Fruit fly (Drosophila melanogaster): ENCODE measurements around the gene sowah.

Gene sowah

dm6 chr3L:12572366-12572765 lies at the start of gene sowah (continued):
- TF ChIP-seq NC2β (GFP tag; optimal IDR thresholded peaks at IDR 0.05) = peak; percentile 37
- peak; percentile 21 for TF ChIP-seq CG1602 (GFP tag; optimal IDR thresholded peaks at IDR 0.05)
- TF ChIP-seq oc (tag; optimal IDR thresholded peaks at IDR 0.05) = peak; percentile 40
- TF ChIP-seq mld (GFP tag; IDR thresholded peaks at IDR 0.05; ENCODE audit: partially characterized antibody) = no peak
- no peak for TF ChIP-seq CG2678 (tag; optimal IDR thresholded peaks at IDR 0.05)
- TF ChIP-seq tap (tag; optimal IDR thresholded peaks at IDR 0.05) = peak; percentile 31
- peak; percentile 0 for TF ChIP-seq ab (GFP tag; optimal IDR thresholded peaks at IDR 0.05)
- TF ChIP-seq CG3065 (GFP tag; optimal IDR thresholded peaks at IDR 0.05) = peak; percentile 42
- TF ChIP-seq D19B (GFP tag; optimal IDR thresholded peaks at IDR 0.05) = peak; percentile 5
- TF ChIP-seq CG7556 (GFP tag; optimal IDR thresholded peaks at IDR 0.05) = no peak
- TF ChIP-seq CG8089 (GFP tag; optimal IDR thresholded peaks at IDR 0.05) = peak; percentile 61
- TF ChIP-seq CG14667 (GFP tag; IDR thresholded peaks at IDR 0.05) = no peak
- TF ChIP-seq h (optimal IDR thresholded peaks at IDR 0.05) = no peak
- peak; percentile 99 for TF ChIP-seq CG4617 (GFP tag; optimal IDR thresholded peaks at IDR 0.05; ENCODE audit: borderline replicate concordance)
- TF ChIP-seq z (GFP tag; IDR thresholded peaks at IDR 0.05) = no peak
- TF ChIP-seq CG4424 (GFP tag; optimal IDR thresholded peaks at IDR 0.05) = peak; percentile 43
- peak; percentile 40 for TF ChIP-seq Mad (GFP tag; optimal IDR thresholded peaks at IDR 0.05)
- TF ChIP-seq wor (GFP tag; IDR thresholded peaks at IDR 0.05) = no peak
- peak; percentile 83 for TF ChIP-seq sens (GFP tag)
- peak; percentile 55 for TF ChIP-seq HLH54F (GFP tag; optimal IDR thresholded peaks at IDR 0.05)
- TF ChIP-seq CG1647 (GFP tag; optimal IDR thresholded peaks at IDR 0.05) = peak; percentile 16
- TF ChIP-seq Tbp (GFP tag; optimal IDR thresholded peaks at IDR 0.05) = no peak
- no peak for TF ChIP-seq CG12299 (tag; optimal IDR thresholded peaks at IDR 0.05)
- TF ChIP-seq Rx (GFP tag; IDR thresholded peaks at IDR 0.05) = no peak
- peak; percentile 44 for TF ChIP-seq NfI (GFP tag; optimal IDR thresholded peaks at IDR 0.05)
- peak; percentile 25 for TF ChIP-seq slp2 (GFP tag; optimal IDR thresholded peaks at IDR 0.05)
- TF ChIP-seq sisA (GFP tag; IDR thresholded peaks at IDR 0.05) = no peak; the same call in 1 of the 2 replicates
- no peak for TF ChIP-seq hkb (optimal IDR thresholded peaks at IDR 0.05)
- TF ChIP-seq hkb (GFP tag; IDR thresholded peaks at IDR 0.05) = no peak
- TF ChIP-seq CG15696 (tag; optimal IDR thresholded peaks at IDR 0.05) = peak; percentile 23
- TF ChIP-seq twi (tag; optimal IDR thresholded peaks at IDR 0.05) = peak; percentile 45
- peak; percentile 100 for TF ChIP-seq CG18011 (GFP tag; optimal IDR thresholded peaks at IDR 0.05)
- TF ChIP-seq Gsc (GFP tag; IDR thresholded peaks at IDR 0.05) = no peak
- no peak for TF ChIP-seq gcm2 (GFP tag; optimal IDR thresholded peaks at IDR 0.05)
- peak; percentile 23 for TF ChIP-seq CG18619 (GFP tag; optimal IDR thresholded peaks at IDR 0.05)
- peak; percentile 51 for TF ChIP-seq pho (GFP tag; optimal IDR thresholded peaks at IDR 0.05)
- no peak; the same call in 1 of the 3 replicates for TF ChIP-seq ci (GFP tag; IDR thresholded peaks at IDR 0.05)
- TF ChIP-seq CG42726 (GFP tag; IDR thresholded peaks at IDR 0.05; ENCODE audit: partially characterized antibody) = peak; percentile 88
- no peak for TF ChIP-seq Hmx (GFP tag; optimal IDR thresholded peaks at IDR 0.05)
- TF ChIP-seq pzg (GFP tag; optimal IDR thresholded peaks at IDR 0.05) = peak; percentile 84
- TF ChIP-seq Six4 (GFP tag; optimal IDR thresholded peaks at IDR 0.05) = no peak
- TF ChIP-seq jumu (GFP tag; optimal IDR thresholded peaks at IDR 0.05) = peak; percentile 26
- TF ChIP-seq onecut (GFP tag; IDR thresholded peaks at IDR 0.05) = no peak
- TF ChIP-seq dimm (GFP tag; IDR thresholded peaks at IDR 0.05) = no peak
- peak; percentile 43 for TF ChIP-seq CG7786 (GFP tag; optimal IDR thresholded peaks at IDR 0.05)
- no peak for TF ChIP-seq CG10462 (GFP tag; optimal IDR thresholded peaks at IDR 0.05)
- TF ChIP-seq MTF-1 (GFP tag; optimal IDR thresholded peaks at IDR 0.05; ENCODE audit: borderline replicate concordance) = peak; percentile 23
- peak; percentile 32 for TF ChIP-seq bab2 (GFP tag; optimal IDR thresholded peaks at IDR 0.05)
- no peak for TF ChIP-seq CG10321 (GFP tag; IDR thresholded peaks at IDR 0.05)
- TF ChIP-seq ERR (GFP tag; optimal IDR thresholded peaks at IDR 0.05) = peak; percentile 18
- peak; percentile 65 for TF ChIP-seq CG9932 (GFP tag; IDR thresholded peaks at IDR 0.05)
- no peak for TF ChIP-seq lov (optimal IDR thresholded peaks at IDR 0.05)
- TF ChIP-seq lov (GFP tag; IDR thresholded peaks at IDR 0.05) = no peak
- peak; percentile 46 for TF ChIP-seq CG10654 (GFP tag; optimal IDR thresholded peaks at IDR 0.05)
